Fruit fly (Drosophila melanogaster) whole organism, larva: ENCODE results near the gene Orct.

ENCODE experiments used
- noc ChIP-seq: fragments of 200-800 bp; sonication (Bioruptor generic); optimal IDR thresholded peaks from 3 replicates; lab custom pipeline; 2019; ENCODE audit warnings: missing biosample characterization, mild to moderate bottlenecking, missing genetic modification characterization, moderate library complexity

The Orct gene

dm6 chr3R:24298534-24298936, 22.5 kb downstream of the Orct start:
- TF ChIP-seq noc: no peak

dm6 chr3R:24299148-24299547, 23.1 kb downstream of the Orct start:
- TF ChIP-seq noc: no peak

- no peak for TF ChIP-seq noc
These were observed 25.5 kb downstream of the Orct start for dm6 chr3R:24301520-24301919.

- peak; percentile 30 for TF ChIP-seq noc
These were observed 27.0 kb downstream of the Orct start for dm6 chr3R:24303060-24303459.

dm6 chr3R:24318217-24319082, 42.4 kb downstream of the Orct start, which contains the start of the genes Nab2 and BRWD3:
Nab2 (minus strand) TSS chr3R:24318419.
BRWD3 (plus strand) TSS chr3R:24319000.
- TF ChIP-seq noc: no peak

- TF ChIP-seq noc: no peak
These were observed 43.0 kb downstream of the Orct start for dm6 chr3R:24319083-24319381.

- TF ChIP-seq noc: no peak
These were observed 43.7 kb downstream of the Orct start for dm6 chr3R:24319632-24320341.

dm6 chr3R:24320342-24320711, 44.3 kb downstream of the Orct start:
- no peak for TF ChIP-seq noc
